Worm (Caenorhabditis elegans): Measurements from ENCODE around the gene ipla-2.
A peak's percentile ranks its signal among the peaks of the same experiment; 100 is the strongest.

The ipla-2 gene

DNA sequence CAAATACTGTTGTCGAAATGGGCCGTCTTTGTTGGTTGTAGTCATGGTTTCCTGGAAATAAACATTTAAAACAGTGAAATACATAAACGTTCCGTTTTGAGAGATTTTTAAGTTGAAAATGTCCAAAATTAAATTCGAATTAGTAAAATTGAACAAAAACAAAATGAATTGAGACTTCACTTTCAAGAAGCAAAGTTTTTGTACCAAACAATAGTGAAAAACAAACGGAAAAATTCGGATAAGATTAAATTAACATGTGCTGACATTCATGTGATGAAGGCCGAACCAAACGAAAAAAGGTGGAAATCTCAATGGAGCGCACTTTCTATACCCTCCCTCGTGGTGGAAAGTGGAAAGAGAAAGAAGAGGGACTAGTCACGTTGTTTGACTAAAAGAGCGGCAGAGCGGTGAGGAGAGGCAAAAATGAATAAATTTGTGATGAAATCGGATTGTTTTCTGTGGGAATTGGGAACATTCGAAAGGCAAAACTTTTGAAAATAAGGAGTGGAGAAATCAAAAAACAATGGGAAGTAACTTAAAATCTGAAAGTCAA lies at the start of gene ipla-2:
Gene ipla-2 (minus strand): TSS at position 51 of the 553 bp plus-strand sequence.
- TF ChIP-seq ces-1 (GFP tag; optimal IDR thresholded peaks at IDR 0.05): peak; percentile 58
- peak; percentile 16 for TF ChIP-seq hlh-1 (tag; optimal IDR thresholded peaks at IDR 0.05)
- TF ChIP-seq unc-120 (tag; optimal IDR thresholded peaks at IDR 0.05; ENCODE audit: poor library complexity, severe bottlenecking): peak; percentile 7
- TF ChIP-seq mep-1 (tag; optimal IDR thresholded peaks at IDR 0.05): peak; percentile 24
- TF ChIP-seq unc-62 (GFP tag; optimal IDR thresholded peaks at IDR 0.05): peak; percentile 44
- TF ChIP-seq ceh-39 (tag; optimal IDR thresholded peaks at IDR 0.05): no peak
- no peak for TF ChIP-seq bed-3 (GFP tag; optimal IDR thresholded peaks at IDR 0.05)

ce11 chrX:9883837-9884324 lies 46.0 kb upstream of the ipla-2 start, which contains the start of gene mrp-4:
mrp-4 (plus strand) TSS chrX:9884274.
- no peak for TF ChIP-seq ztf-11 (tag; optimal IDR thresholded peaks at IDR 0.05)
- no peak for TF ChIP-seq elt-3 (tag; optimal IDR thresholded peaks at IDR 0.05)
- TF ChIP-seq snpc-4 (tag; optimal IDR thresholded peaks at IDR 0.05): no peak
- TF ChIP-seq unc-39 (tag; optimal IDR thresholded peaks at IDR 0.05): no peak
- no peak for TF ChIP-seq drap-1 (GFP tag; optimal IDR thresholded peaks at IDR 0.05)
- TF ChIP-seq sem-2 (GFP tag; optimal IDR thresholded peaks at IDR 0.05): no peak
- TF ChIP-seq flh-1 (GFP tag; optimal IDR thresholded peaks at IDR 0.05): no peak
- TF ChIP-seq ces-1 (GFP tag; optimal IDR thresholded peaks at IDR 0.05): no peak
- TF ChIP-seq lsy-2 (tag; optimal IDR thresholded peaks at IDR 0.05): no peak
- TF ChIP-seq pha-4 (tag; optimal IDR thresholded peaks at IDR 0.05): no peak
- no peak for TF ChIP-seq ceh-39 (tag; optimal IDR thresholded peaks at IDR 0.05)

- TF ChIP-seq bed-3 (GFP tag; optimal IDR thresholded peaks at IDR 0.05) (no peak), ces-1 (GFP tag; optimal IDR thresholded peaks at IDR 0.05) (no peak), lsy-2 (tag; optimal IDR thresholded peaks at IDR 0.05) (no peak), nhr-237 (tag; optimal IDR thresholded peaks at IDR 0.05) (no peak), sptf-1 (tag; optimal IDR thresholded peaks at IDR 0.05) (no peak), unc-39 (tag; optimal IDR thresholded peaks at IDR 0.05) (no peak), hlh-1 (tag; optimal IDR thresholded peaks at IDR 0.05) (no peak), nhr-12 (tag; optimal IDR thresholded peaks at IDR 0.05) (no peak), mab-5 (tag; optimal IDR thresholded peaks at IDR 0.05) (no peak), ztf-11 (tag; optimal IDR thresholded peaks at IDR 0.05) (no peak), unc-62 (GFP tag; optimal IDR thresholded peaks at IDR 0.05) (no peak), tbx-8 (GFP tag; optimal IDR thresholded peaks at IDR 0.05) (no peak), flh-1 (GFP tag; optimal IDR thresholded peaks at IDR 0.05) (no peak), ceh-39 (tag; optimal IDR thresholded peaks at IDR 0.05) (no peak)
Observed at ce11 chrX:9882572-9882971, 44.7 kb upstream of the ipla-2 start.

DNA sequence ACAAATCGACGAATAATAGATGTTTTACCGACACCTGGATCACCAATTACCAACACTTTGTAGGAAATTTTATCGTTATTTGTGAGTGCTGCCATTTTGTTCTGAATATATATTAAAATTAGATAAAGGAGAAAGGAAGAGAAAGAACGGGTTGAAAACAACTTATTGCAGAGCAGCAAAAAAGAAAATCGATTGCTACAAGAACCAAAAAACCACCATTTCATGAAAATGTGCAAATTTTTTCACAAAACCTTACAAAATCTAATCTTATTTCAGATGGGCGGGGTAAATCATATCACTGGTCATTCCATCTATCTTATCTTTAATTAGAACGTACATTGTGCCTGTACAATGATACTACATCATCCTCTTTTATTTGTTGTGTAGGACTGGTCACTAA lies 44.3 kb upstream of the ipla-2 start, which contains the start of gene glo-1:
Gene glo-1 (minus strand): TSS at position 101 of the 400 bp plus-strand sequence.
- TF ChIP-seq pha-4 (tag; optimal IDR thresholded peaks at IDR 0.05) (no peak), unc-120 (tag; optimal IDR thresholded peaks at IDR 0.05; ENCODE audit: poor library complexity, severe bottlenecking) (no peak), mab-5 (tag; optimal IDR thresholded peaks at IDR 0.05) (no peak), hlh-1 (tag; optimal IDR thresholded peaks at IDR 0.05) (no peak), blmp-1 (tag; optimal IDR thresholded peaks at IDR 0.05) (no peak), cnd-1 (tag; optimal IDR thresholded peaks at IDR 0.05) (no peak), ceh-83 (GFP tag; optimal IDR thresholded peaks at IDR 0.05) (no peak), tbx-8 (GFP tag; optimal IDR thresholded peaks at IDR 0.05) (no peak), nhr-28 (tag; optimal IDR thresholded peaks at IDR 0.05) (no peak), ces-1 (GFP tag; optimal IDR thresholded peaks at IDR 0.05) (no peak), lsy-2 (tag; optimal IDR thresholded peaks at IDR 0.05) (no peak), ham-2 (GFP tag; optimal IDR thresholded peaks at IDR 0.05) (no peak), sptf-1 (tag; optimal IDR thresholded peaks at IDR 0.05) (no peak), nhr-2 (tag; optimal IDR thresholded peaks at IDR 0.05) (no peak), unc-39 (tag; optimal IDR thresholded peaks at IDR 0.05) (no peak)

DNA sequence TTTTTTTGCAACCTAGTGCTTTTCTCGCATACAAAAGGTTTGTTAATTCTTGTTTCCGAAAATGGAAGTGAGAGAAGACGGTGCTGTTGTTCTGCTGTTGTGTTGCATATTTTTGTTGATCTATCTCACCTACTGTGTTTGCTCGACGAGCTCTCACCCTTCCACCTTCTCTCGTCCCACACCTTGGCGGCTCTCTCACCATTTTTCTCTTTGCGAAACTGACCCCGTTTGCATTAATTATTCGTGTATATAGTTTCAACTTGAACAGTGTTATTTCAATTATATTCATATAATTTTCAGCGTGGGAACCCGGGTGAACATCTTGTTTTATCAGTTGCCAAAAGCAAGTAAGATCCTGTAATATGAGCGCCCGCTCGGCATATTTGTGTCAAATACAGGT lies 39.3 kb upstream of the ipla-2 start, which contains the start of gene R07B1.9:
Gene R07B1.9 (plus strand): TSS at position 301 of the 400 bp plus-strand sequence.
- TF ChIP-seq elt-3 (tag; optimal IDR thresholded peaks at IDR 0.05) (no peak), lsy-2 (tag; optimal IDR thresholded peaks at IDR 0.05) (no peak), ham-2 (GFP tag; optimal IDR thresholded peaks at IDR 0.05) (no peak), blmp-1 (tag; optimal IDR thresholded peaks at IDR 0.05) (no peak), drap-1 (GFP tag; optimal IDR thresholded peaks at IDR 0.05) (no peak), nhr-28 (tag; optimal IDR thresholded peaks at IDR 0.05) (no peak), nhr-76 (tag; optimal IDR thresholded peaks at IDR 0.05) (no peak), unc-62 (GFP tag; optimal IDR thresholded peaks at IDR 0.05) (no peak), M03D4.4 (tag; optimal IDR thresholded peaks at IDR 0.05) (no peak), lin-13 (tag; optimal IDR thresholded peaks at IDR 0.05) (no peak), hlh-1 (tag; optimal IDR thresholded peaks at IDR 0.05) (no peak)
